Worm (Caenorhabditis elegans) whole organism, L2 larva: ENCODE measurements around the gene aaim-1.

ENCODE experiments used
- alr-1 ChIP-seq: fragments of 150-350 bp; optimal IDR thresholded peaks from 2 replicates; lab custom pipeline; 2014; ENCODE audit warnings: missing biosample characterization, missing genetic modification characterization
- egl-27 ChIP-seq: sonication (generic microtip); optimal IDR thresholded peaks from 3 replicates; lab custom pipeline; 2017; ENCODE audit warnings: missing biosample characterization, missing genetic modification reagents, missing genetic modification characterization
- elt-1 ChIP-seq: fragments of 150-350 bp; optimal IDR thresholded peaks from 2 replicates; lab custom pipeline; 2014; ENCODE audit warnings: missing biosample characterization, missing genetic modification characterization
- fos-1 ChIP-seq: fragments of 150-350 bp; optimal IDR thresholded peaks from 2 replicates; lab custom pipeline; 2014; ENCODE audit warnings: missing biosample characterization, missing genetic modification characterization
- lin-13 ChIP-seq: fragments of 150-350 bp; optimal IDR thresholded peaks from 2 replicates; lab custom pipeline; 2014; ENCODE audit warnings: missing biosample characterization, missing genetic modification reagents, missing genetic modification characterization
- lin-39 ChIP-seq: fragments of 150-350 bp; optimal IDR thresholded peaks from 2 replicates; lab custom pipeline; 2014; ENCODE audit warnings: missing biosample characterization, missing genetic modification reagents, missing genetic modification characterization
- lsy-2 ChIP-seq, 2 experiments: fragments of 150-350 bp in 1 of 2; sonication (generic microtip) in 1 of 2; optimal IDR thresholded peaks; 2 replicates each; lab custom pipeline; 2014 to 2017; ENCODE audit warnings: missing biosample characterization in 2 of 2, missing genetic modification characterization in 2 of 2
- nhr-237 ChIP-seq: fragments of 150-350 bp; optimal IDR thresholded peaks from 2 replicates; lab custom pipeline; 2014; ENCODE audit warnings: missing biosample characterization, missing genetic modification characterization
- nhr-77 ChIP-seq: fragments of 150-350 bp; optimal IDR thresholded peaks from 2 replicates; lab custom pipeline; 2014; ENCODE audit warnings: missing biosample characterization, missing genetic modification characterization

DNA sequence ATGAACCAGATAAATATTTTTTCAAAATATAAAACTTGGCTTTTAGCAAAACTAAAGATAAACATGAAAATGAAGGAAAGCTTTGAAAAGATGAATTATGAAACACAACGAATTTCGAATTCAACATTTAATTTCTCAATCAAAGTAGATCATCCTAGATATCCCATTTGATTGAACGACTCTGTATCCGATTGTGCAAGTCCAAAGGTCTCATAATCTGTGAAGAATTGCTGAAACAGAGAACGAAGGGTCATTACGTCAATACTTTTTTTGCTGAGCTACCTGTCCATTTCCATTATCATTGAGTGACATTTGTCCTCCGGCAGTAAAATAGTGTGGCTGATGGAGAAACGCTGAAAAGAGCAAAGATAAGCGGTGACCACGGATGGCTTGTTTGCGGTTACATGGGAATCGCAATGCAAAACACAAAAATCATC is 39.6 kb downstream of the aaim-1 start:
- TF ChIP-seq alr-1: no peak
- no peak for TF ChIP-seq elt-1
- no peak for TF ChIP-seq nhr-77 (tag; lab: Kevin White, UChicago)
- peak; percentile 37 for TF ChIP-seq fos-1 (tag; lab: Kevin White, UChicago)
- TF ChIP-seq lsy-2 (tag; optimal IDR thresholded peaks at IDR 0.05; lab: Kevin White, UChicago): no peak
- TF ChIP-seq nhr-237 (tag; lab: Kevin White, UChicago): no peak
- no peak for TF ChIP-seq lin-39
- TF ChIP-seq egl-27 (tag; lab: Kevin White, UChicago): no peak
- TF ChIP-seq lin-13 (GFP tag; lab: Kevin White, UChicago): no peak
